Worm (Caenorhabditis elegans): ENCODE measurements around the gene T05A7.12.

T05A7.12 gene

ce11 chrII:4696055-4696454 is 33.0 kb upstream of the T05A7.12 start:
- no peak for TF ChIP-seq ceh-91 (GFP tag; IDR thresholded peaks at IDR 0.05)
- peak; percentile 69 for TF ChIP-seq madf-6 (GFP tag; IDR thresholded peaks at IDR 0.05)
- TF ChIP-seq nfya-1 (tag; optimal IDR thresholded peaks at IDR 0.05; ENCODE audit: borderline replicate concordance, insufficient read depth): no peak
- no peak for TF ChIP-seq F23B12.7 (tag; optimal IDR thresholded peaks at IDR 0.05; ENCODE audit: insufficient read depth)
- TF ChIP-seq D2030.7 (GFP tag; IDR thresholded peaks at IDR 0.05): no peak
- TF ChIP-seq efl-1 (GFP tag; optimal IDR thresholded peaks at IDR 0.05): no peak
- 0 out of 2 replicates have a peak, but pooled peaks have one; percentile 22 for TF ChIP-seq pbrm-1 (GFP tag; IDR thresholded peaks at IDR 0.05)
- TF ChIP-seq B0336.3 (GFP tag; IDR thresholded peaks at IDR 0.05): peak; percentile 65
- TF ChIP-seq F49E8.2 (tag; optimal IDR thresholded peaks at IDR 0.05; ENCODE audit: insufficient read depth): peak; percentile 56
- TF ChIP-seq ceh-58 (GFP tag; IDR thresholded peaks at IDR 0.05): no peak
- TF ChIP-seq madf-3 (GFP tag; IDR thresholded peaks at IDR 0.05): no peak
- TF ChIP-seq rcor-1 (GFP tag; IDR thresholded peaks at IDR 0.05): 0 out of 2 replicates have a peak, but pooled peaks have one; percentile 28
- no peak for TF ChIP-seq unc-62 (GFP tag; optimal IDR thresholded peaks at IDR 0.05)
- TF ChIP-seq repo-1 (tag; optimal IDR thresholded peaks at IDR 0.05): no peak
- no peak for TF ChIP-seq lir-1 (GFP tag; conservative IDR thresholded peaks at IDR 0.05)
- no peak for TF ChIP-seq gei-17 (GFP tag; optimal IDR thresholded peaks at IDR 0.05)
- no peak for TF ChIP-seq snpc-4 (GFP tag; optimal IDR thresholded peaks at IDR 0.05)
- TF ChIP-seq snpc-4 (tag; optimal IDR thresholded peaks at IDR 0.05): peak in 1 of 4 experiments; percentile 45
- peak; percentile 51; the same call in 1 of the 2 replicates for TF ChIP-seq F39B2.1 (GFP tag; IDR thresholded peaks at IDR 0.05)
- peak; percentile 56; the same call in 1 of the 2 replicates for TF ChIP-seq ekl-4 (GFP tag; IDR thresholded peaks at IDR 0.05)
- TF ChIP-seq bed-2 (GFP tag; IDR thresholded peaks at IDR 0.05): no peak
- no peak for TF ChIP-seq tbx-9 (tag; optimal IDR thresholded peaks at IDR 0.05; ENCODE audit: borderline replicate concordance)
- peak; percentile 56 for TF ChIP-seq nhr-27 (tag; optimal IDR thresholded peaks at IDR 0.05)
- peak; percentile 86 for TF ChIP-seq hrde-1 (tag; optimal IDR thresholded peaks at IDR 0.05; ENCODE audit: borderline replicate concordance)
- peak; percentile 52 for TF ChIP-seq xnd-1 (tag; optimal IDR thresholded peaks at IDR 0.05)
- TF ChIP-seq Y53G8AR.9 (GFP tag; conservative IDR thresholded peaks at IDR 0.05): 0 out of 2 replicates have a peak, but pooled peaks have one; percentile 61
- peak; percentile 8 for TF ChIP-seq tbp1 (GFP tag; optimal IDR thresholded peaks at IDR 0.05)
- 0 out of 2 replicates have a peak, but pooled peaks have one; percentile 53 for TF ChIP-seq hsf-1 (GFP tag; IDR thresholded peaks at IDR 0.05)
- TF ChIP-seq athp-1 (tag; optimal IDR thresholded peaks at IDR 0.05): peak; percentile 40
- TF ChIP-seq dpl-1 (GFP tag; optimal IDR thresholded peaks at IDR 0.05): no peak
- no peak for TF ChIP-seq mxl-1 (tag; optimal IDR thresholded peaks at IDR 0.05)
- no peak for TF ChIP-seq T26A5.8 (tag; optimal IDR thresholded peaks at IDR 0.05)

ce11 chrII:4693129-4693528 is 30.0 kb upstream of the T05A7.12 start, which contains the start of gene F10G7.5:
F10G7.5 (plus strand) TSS chrII:4693414.
- TF ChIP-seq attf-5 (GFP tag; optimal IDR thresholded peaks at IDR 0.05) (peak; percentile 4), let-526 (GFP tag; IDR thresholded peaks at IDR 0.05) (no peak), nhr-80 (tag; optimal IDR thresholded peaks at IDR 0.05) (peak; percentile 1), Y56A3A.18 (GFP tag; IDR thresholded peaks at IDR 0.05) (no peak), hsf-1 (GFP tag; IDR thresholded peaks at IDR 0.05) (no peak), hmg-1.2 (GFP tag; IDR thresholded peaks at IDR 0.05) (peak; percentile 93), B0019.2 (GFP tag; conservative IDR thresholded peaks at IDR 0.05) (no peak), pha-4 (tag; optimal IDR thresholded peaks at IDR 0.05) (no peak), F52B5.7 (tag; optimal IDR thresholded peaks at IDR 0.05) (no peak), fkh-3 (tag; optimal IDR thresholded peaks at IDR 0.05) (no peak), lsl-1 (GFP tag; optimal IDR thresholded peaks at IDR 0.05) (no peak), sdz-38 (tag; optimal IDR thresholded peaks at IDR 0.05) (no peak)
